Fruit fly (Drosophila melanogaster): ENCODE data around the gene CG14570.

- TF ChIP-seq psq (optimal IDR thresholded peaks at IDR 0.05) (no peak), CG8478 (optimal IDR thresholded peaks at IDR 0.05) (no peak), pan (optimal IDR thresholded peaks at IDR 0.05) (no peak), EcR (GFP tag; optimal IDR thresholded peaks at IDR 0.05) (no peak)
These were observed 11.0 kb upstream of the CG14570 start, which contains the start of gene CG14572 for dm6 chr3L:21741234-21741633.
